Worm (Caenorhabditis elegans): ENCODE data around the gene fbxa-102.
"Not testable (repeated sequence)": the region's sequence is repeated elsewhere in the genome, so short reads cannot be mapped to it uniquely, and the experiment has no call there.

Gene fbxa-102

ce11 chrV:17456197-17456596 lies 37.4 kb downstream of the fbxa-102 start, which contains the start of gene srh-203:
Gene srh-203, minus strand, starts transcription at chrV:17456297.
- TF ChIP-seq unc-62 (GFP tag; optimal IDR thresholded peaks at IDR 0.05); M03D4.4 (tag; optimal IDR thresholded peaks at IDR 0.05); zip-8 (tag; optimal IDR thresholded peaks at IDR 0.05): not testable (repeated sequence)

- TF ChIP-seq M03D4.4 (tag; optimal IDR thresholded peaks at IDR 0.05) (no peak), cnd-1 (tag; optimal IDR thresholded peaks at IDR 0.05) (no peak), lin-13 (tag; optimal IDR thresholded peaks at IDR 0.05) (no peak), bed-3 (GFP tag; optimal IDR thresholded peaks at IDR 0.05) (no peak), zip-8 (tag; optimal IDR thresholded peaks at IDR 0.05) (no peak), tbx-8 (GFP tag; optimal IDR thresholded peaks at IDR 0.05) (no peak), ceh-83 (GFP tag; optimal IDR thresholded peaks at IDR 0.05) (no peak), elt-1 (tag; optimal IDR thresholded peaks at IDR 0.05; ENCODE audit: borderline replicate concordance, insufficient read depth) (no peak), mep-1 (tag; optimal IDR thresholded peaks at IDR 0.05) (no peak), lin-32 (GFP tag; optimal IDR thresholded peaks at IDR 0.05) (no peak)
Observed at ce11 chrV:17449836-17450235, 43.8 kb downstream of the fbxa-102 start.
